Worm (Caenorhabditis elegans) whole organism, late embryonic: ENCODE data around the gene tax-6.

Experiments used
- K02D7.2 ChIP-seq: sonication (generic microtip); optimal IDR thresholded peaks from 2 replicates; lab custom pipeline; 2017; ENCODE audit warnings: mild to moderate bottlenecking, missing genetic modification characterization, missing compliant biosample characterization
- ahr-1 ChIP-seq: sonication (generic microtip); optimal IDR thresholded peaks from 2 replicates; lab custom pipeline; 2016; ENCODE audit warnings: missing genetic modification characterization, missing compliant biosample characterization
- ama-1 ChIP-seq: fragments of 150-350 bp; optimal IDR thresholded peaks from 2 replicates; lab custom pipeline; 2014
- ceh-18 ChIP-seq: sonication (generic microtip); optimal IDR thresholded peaks from 2 replicates; lab custom pipeline; 2016; ENCODE audit warnings: missing genetic modification characterization, missing compliant biosample characterization
- dmd-4 ChIP-seq: sonication (generic microtip); optimal IDR thresholded peaks from 2 replicates; lab custom pipeline; 2016; ENCODE audit warnings: borderline replicate concordance, missing genetic modification characterization, missing compliant biosample characterization
- dve-1 ChIP-seq: sonication (generic microtip); optimal IDR thresholded peaks from 2 replicates; lab custom pipeline; 2017; ENCODE audit warnings: antibody characterized with exemption, mild to moderate bottlenecking, missing genetic modification characterization, missing compliant biosample characterization
- elt-2 ChIP-seq: sonication (generic microtip); optimal IDR thresholded peaks from 2 replicates; lab custom pipeline; 2016; ENCODE audit warnings: missing genetic modification reagents, missing genetic modification characterization, missing compliant biosample characterization
- fkh-10 ChIP-seq: fragments of 150-350 bp; optimal IDR thresholded peaks from 2 replicates; lab custom pipeline; 2014; ENCODE audit warnings: missing biosample characterization, missing genetic modification reagents, missing genetic modification characterization
- hlh-15 ChIP-seq: sonication (generic microtip); optimal IDR thresholded peaks from 2 replicates; lab custom pipeline; 2016; ENCODE audit warnings: missing genetic modification characterization, missing compliant biosample characterization
- hlh-30 ChIP-seq: sonication (generic microtip); optimal IDR thresholded peaks from 2 replicates; lab custom pipeline; 2017; ENCODE audit warnings: antibody characterized with exemption, missing genetic modification characterization, missing compliant biosample characterization; ENCODE audit not compliant: insufficient read depth
- nhr-11 ChIP-seq: fragments of 150-350 bp; optimal IDR thresholded peaks from 2 replicates; lab custom pipeline; 2014; ENCODE audit warnings: missing biosample characterization, missing genetic modification characterization
- pag-3 ChIP-seq: sonication (generic microtip); optimal IDR thresholded peaks from 2 replicates; lab custom pipeline; 2016; ENCODE audit warnings: missing compliant biosample characterization, missing genetic modification characterization, borderline replicate concordance
- tbx-2 ChIP-seq: sonication (generic microtip); optimal IDR thresholded peaks from 2 replicates; lab custom pipeline; 2016; ENCODE audit warnings: missing genetic modification characterization, missing compliant biosample characterization
- ttx-3 ChIP-seq: sonication (generic microtip); optimal IDR thresholded peaks from 2 replicates; lab custom pipeline; 2016; ENCODE audit warnings: missing genetic modification reagents, missing genetic modification characterization, missing compliant biosample characterization

DNA sequence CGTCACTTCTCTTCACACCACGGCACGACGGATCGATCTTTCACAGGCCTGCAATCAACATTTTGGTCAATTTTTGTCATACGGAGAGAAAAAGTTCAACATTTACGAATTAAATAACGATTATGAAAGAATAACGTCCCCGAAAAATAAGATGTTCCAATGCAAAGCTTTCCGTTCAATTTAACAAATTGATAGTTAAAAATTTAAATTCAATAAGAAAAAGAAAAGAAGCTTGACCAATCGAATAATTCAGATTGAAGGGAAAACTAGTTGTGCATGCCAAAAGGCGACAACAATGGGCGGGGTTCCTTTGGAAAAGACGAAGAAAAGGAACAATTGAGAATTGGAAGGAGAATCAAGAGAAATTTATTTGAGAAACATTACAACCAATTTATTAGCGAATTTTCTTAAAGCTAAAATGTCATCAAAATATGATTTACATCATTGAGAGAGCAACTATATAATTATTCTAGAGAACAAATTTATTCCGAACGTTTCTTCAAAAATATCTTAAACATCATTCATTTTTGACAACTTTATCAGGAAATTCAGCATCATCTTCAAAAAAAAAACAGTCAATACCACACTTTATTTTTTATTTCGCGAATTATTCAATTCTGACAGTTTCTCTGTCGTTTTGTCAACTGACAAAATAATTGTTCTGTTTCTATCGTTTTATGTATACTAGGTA, at the start of gene tax-6:
- TF ChIP-seq hlh-15 (tag; lab: Kevin White, UChicago), result no peak
- TF ChIP-seq tbx-2 (tag; lab: Kevin White, UChicago), result no peak
- TF ChIP-seq K02D7.2 (tag; lab: Kevin White, UChicago), result no peak
- no peak for TF ChIP-seq nhr-11 (tag; lab: Kevin White, UChicago)
- TF ChIP-seq ahr-1, result no peak
- no peak for TF ChIP-seq pag-3
- TF ChIP-seq ttx-3 (tag; lab: Kevin White, UChicago), result no peak
- TF ChIP-seq ama-1 (lab: Kevin White, UChicago), result no peak
- TF ChIP-seq dve-1 (tag; lab: Kevin White, UChicago), result no peak
- TF ChIP-seq fkh-10 (GFP tag; lab: Kevin White, UChicago), result no peak
- no peak for TF ChIP-seq elt-2
- no peak for TF ChIP-seq hlh-30 (tag; lab: Kevin White, UChicago)
- TF ChIP-seq dmd-4 (tag; lab: Kevin White, UChicago), result no peak
- no peak for TF ChIP-seq ceh-18 (tag; lab: Kevin White, UChicago)
